Worm (Caenorhabditis elegans) whole organism, late embryonic: ENCODE measurements around the gene Y43F8B.10.

ENCODE experiments used
- che-1 ChIP-seq: sonication (generic microtip); optimal IDR thresholded peaks from 2 replicates; lab custom pipeline; 2016; ENCODE audit warnings: mild to moderate bottlenecking, missing genetic modification characterization, missing compliant biosample characterization
- fkh-10 ChIP-seq: fragments of 150-350 bp; optimal IDR thresholded peaks from 2 replicates; lab custom pipeline; 2014; ENCODE audit warnings: missing biosample characterization, missing genetic modification reagents, missing genetic modification characterization
- pag-3 ChIP-seq: sonication (generic microtip); optimal IDR thresholded peaks from 2 replicates; lab custom pipeline; 2016; ENCODE audit warnings: missing compliant biosample characterization, missing genetic modification characterization, borderline replicate concordance
- pax-1 ChIP-seq: fragments of 150-350 bp; optimal IDR thresholded peaks from 2 replicates; lab custom pipeline; 2014; ENCODE audit warnings: missing biosample characterization, missing genetic modification characterization

ce11 chrV:19518468-19519168 is 44.4 kb downstream of the Y43F8B.10 start:
- no peak for TF ChIP-seq pax-1 (tag; lab: Kevin White, UChicago)
- no peak for TF ChIP-seq pag-3 (tag; lab: Kevin White, UChicago)
- no peak for TF ChIP-seq fkh-10
- TF ChIP-seq che-1: no peak
